Fruit fly (Drosophila melanogaster): ENCODE measurements around the gene CG9459.

CG9459 gene

dm6 chr3R:9767620-9768592, 50.3 kb downstream of the CG9459 start, which contains the start of gene Naa80 (continued):
- peak; percentile 83 for TF ChIP-seq Hmr (GFP tag; optimal IDR thresholded peaks at IDR 0.05)
- no peak for TF ChIP-seq Spps (tag; optimal IDR thresholded peaks at IDR 0.05)
- TF ChIP-seq CG16815 (GFP tag; optimal IDR thresholded peaks at IDR 0.05), result peak; percentile 24
- peak; percentile 7 for TF ChIP-seq CG4707 (GFP tag; optimal IDR thresholded peaks at IDR 0.05)
- TF ChIP-seq Gug (GFP tag; IDR thresholded peaks at IDR 0.05), result peak; percentile 50; the same call in 2 of the 4 replicates
- TF ChIP-seq Camta (GFP tag; optimal IDR thresholded peaks at IDR 0.05), result peak; percentile 35
- no peak for TF ChIP-seq GATAe (GFP tag; conservative IDR thresholded peaks at IDR 0.05)
- TF ChIP-seq CG8089 (GFP tag; optimal IDR thresholded peaks at IDR 0.05), result peak; percentile 16
- TF ChIP-seq HLH3B (GFP tag; IDR thresholded peaks at IDR 0.05), result peak; percentile 58
- TF ChIP-seq stwl (tag; optimal IDR thresholded peaks at IDR 0.05), result peak; percentile 77
- TF ChIP-seq ap (GFP tag; IDR thresholded peaks at IDR 0.05), result no peak
- no peak for TF ChIP-seq CG8359 (GFP tag; optimal IDR thresholded peaks at IDR 0.05; ENCODE audit: borderline replicate concordance)
- peak; percentile 79 for TF ChIP-seq CG11247 (GFP tag; IDR thresholded peaks at IDR 0.05)
- peak; percentile 38 for TF ChIP-seq CG12391 (tag; optimal IDR thresholded peaks at IDR 0.05)
- peak; percentile 54 for TF ChIP-seq CG18619 (GFP tag; optimal IDR thresholded peaks at IDR 0.05)
- no peak for TF ChIP-seq Trl (optimal IDR thresholded peaks at IDR 0.05)
- peak; percentile 83 for TF ChIP-seq Trl (GFP tag; optimal IDR thresholded peaks at IDR 0.05)
- peak; percentile 53; the same call in 1 of the 3 replicates for TF ChIP-seq H15 (GFP tag; IDR thresholded peaks at IDR 0.05)
- no peak for TF ChIP-seq Doc3 (GFP tag; IDR thresholded peaks at IDR 0.05; ENCODE audit: partially characterized antibody)
- TF ChIP-seq Hmx (GFP tag; optimal IDR thresholded peaks at IDR 0.05), result no peak
- peak; percentile 21 for TF ChIP-seq nerfin-1 (tag; optimal IDR thresholded peaks at IDR 0.05)
- TF ChIP-seq pita (GFP tag; optimal IDR thresholded peaks at IDR 0.05), result no peak
- no peak for TF ChIP-seq CG7963 (GFP tag; IDR thresholded peaks at IDR 0.05; ENCODE audit: partially characterized antibody)
- peak in 1 of 2 experiments; percentile 41 for TF ChIP-seq insv (GFP tag; optimal IDR thresholded peaks at IDR 0.05)
- TF ChIP-seq Fer1 (GFP tag; optimal IDR thresholded peaks at IDR 0.05), result peak; percentile 62
- no peak for TF ChIP-seq sr (GFP tag; IDR thresholded peaks at IDR 0.05)
- TF ChIP-seq nom (GFP tag; optimal IDR thresholded peaks at IDR 0.05), result peak; percentile 71
- TF ChIP-seq CG2889 (GFP tag; IDR thresholded peaks at IDR 0.05), result 0 out of 3 replicates have a peak, but pooled peaks have one; percentile 10
- no peak for TF ChIP-seq CG6683 (GFP tag; optimal IDR thresholded peaks at IDR 0.05)
- peak; percentile 69 for TF ChIP-seq tx (GFP tag; optimal IDR thresholded peaks at IDR 0.05)
- TF ChIP-seq yki (optimal IDR thresholded peaks at IDR 0.05), result no peak
- TF ChIP-seq caup (GFP tag; optimal IDR thresholded peaks at IDR 0.05; ENCODE audit: severe bottlenecking), result peak; percentile 76
- TF ChIP-seq CG12942 (GFP tag; optimal IDR thresholded peaks at IDR 0.05), result peak; percentile 69
- no peak for TF ChIP-seq Sry-β (GFP tag; optimal IDR thresholded peaks at IDR 0.05)
- TF ChIP-seq hth (optimal IDR thresholded peaks at IDR 0.05), result no peak
- TF ChIP-seq Dll (GFP tag; IDR thresholded peaks at IDR 0.05; ENCODE audit: partially characterized antibody), result 0 out of 4 replicates have a peak, but pooled peaks have one; percentile 39
- peak; percentile 17 for TF ChIP-seq fd3F (GFP tag; optimal IDR thresholded peaks at IDR 0.05)
- TF ChIP-seq Atf-2 (GFP tag; optimal IDR thresholded peaks at IDR 0.05), result no peak
- TF ChIP-seq CG5245 (GFP tag; optimal IDR thresholded peaks at IDR 0.05), result peak; percentile 21
- TF ChIP-seq Lim3 (GFP tag; IDR thresholded peaks at IDR 0.05), result no peak
- TF ChIP-seq H2.0 (GFP tag; IDR thresholded peaks at IDR 0.05), result peak; percentile 53
- no peak for TF ChIP-seq wor (GFP tag; IDR thresholded peaks at IDR 0.05)
- TF ChIP-seq CG3281 (GFP tag; optimal IDR thresholded peaks at IDR 0.05), result peak; percentile 51
- 0 out of 3 replicates have a peak, but pooled peaks have one; percentile 6 for TF ChIP-seq otp (GFP tag; IDR thresholded peaks at IDR 0.05)
- peak; percentile 72 for TF ChIP-seq vvl (GFP tag; IDR thresholded peaks at IDR 0.05)
- peak; percentile 66 for TF ChIP-seq Bgb (GFP tag; IDR thresholded peaks at IDR 0.05; ENCODE audit: partially characterized antibody)
- TF ChIP-seq Pdp1 (GFP tag; optimal IDR thresholded peaks at IDR 0.05), result peak; percentile 54 to 73
- TF ChIP-seq CG17912 (GFP tag; optimal IDR thresholded peaks at IDR 0.05), result peak; percentile 82

All from whole organism, embryonic.